Worm (Caenorhabditis elegans) whole organism, L4 larva: Measurements from ENCODE around the gene wrt-7.

ENCODE experiments used
- D1046.2 ChIP-seq: fragments of 200-800 bp; sonication (Bioruptor generic); IDR thresholded peaks from 2 replicates; pipeline ENCODE4 v1.3.6; 2022; ENCODE audit warnings: missing genetic modification characterization, missing compliant biosample characterization
- F26F4.8 ChIP-seq: fragments of 200-800 bp; sonication (Bioruptor generic); conservative IDR thresholded peaks from 2 replicates; pipeline ENCODE4 v1.3.6; 2022; ENCODE audit warnings: missing genetic modification characterization, missing compliant biosample characterization
- F44E2.7 ChIP-seq: fragments of 200-800 bp; sonication (Bioruptor generic); IDR thresholded peaks from 2 replicates; pipeline ENCODE4 v2.1.2; 2022; ENCODE audit warnings: missing genetic modification characterization, missing compliant biosample characterization
- T20F7.1 ChIP-seq: fragments of 200-800 bp; sonication (Bioruptor generic); optimal IDR thresholded peaks from 2 replicates; lab custom pipeline; 2018; ENCODE audit warnings: mild to moderate bottlenecking, missing genetic modification characterization, missing compliant biosample characterization
- Y48G9A.11 ChIP-seq: fragments of 200-800 bp; sonication (Bioruptor generic); IDR thresholded peaks from 2 replicates; pipeline ENCODE4 v1.3.6; 2022; ENCODE audit warnings: missing genetic modification reagents, missing genetic modification characterization, missing compliant biosample characterization
- Y5F2A.4 ChIP-seq: fragments of 200-800 bp; sonication (Bioruptor generic); optimal IDR thresholded peaks from 2 replicates; lab custom pipeline; 2018; ENCODE audit warnings: mild to moderate bottlenecking, missing genetic modification characterization, missing compliant biosample characterization
- ZK546.5 ChIP-seq, 2 experiments: sonication (generic microtip); optimal IDR thresholded peaks; 2 replicates each; lab custom pipeline; 2017; ENCODE audit warnings: missing biosample characterization in 2 of 2, missing genetic modification characterization in 2 of 2
- aha-1 ChIP-seq: fragments of 150-350 bp; peaks from one replicate; lab custom pipeline; 2014; ENCODE audit warnings: missing biosample characterization, missing genetic modification characterization
- aly-2 ChIP-seq: sonication (generic microtip); optimal IDR thresholded peaks from 2 replicates; lab custom pipeline; 2018; ENCODE audit warnings: missing biosample characterization, missing genetic modification characterization
- ama-1 ChIP-seq: fragments of 150-350 bp; optimal IDR thresholded peaks from 2 replicates; lab custom pipeline; 2014; ENCODE audit warnings: inconsistent platforms, mixed read lengths
- ceh-20 ChIP-seq: fragments of 200-800 bp; sonication (Bioruptor generic); IDR thresholded peaks from 2 replicates; pipeline ENCODE4 v1.3.6; 2022; ENCODE audit warnings: missing genetic modification reagents, missing genetic modification characterization, missing compliant biosample characterization
- ceh-82 ChIP-seq: sonication (generic microtip); optimal IDR thresholded peaks from 2 replicates; lab custom pipeline; 2017; ENCODE audit warnings: missing biosample characterization, missing genetic modification characterization
- cey-2 ChIP-seq: sonication (generic microtip); optimal IDR thresholded peaks from 3 replicates; lab custom pipeline; 2017; ENCODE audit warnings: missing genetic modification characterization, mild to moderate bottlenecking, missing compliant biosample characterization, antibody characterized with exemption, borderline replicate concordance; ENCODE audit not compliant: insufficient read depth
- daf-12 ChIP-seq: fragments of 150-350 bp; optimal IDR thresholded peaks from 2 replicates; lab custom pipeline; 2014; ENCODE audit warnings: missing biosample characterization, missing genetic modification reagents, missing genetic modification characterization
- daf-19 ChIP-seq: fragments of 200-800 bp; sonication (Bioruptor generic); conservative IDR thresholded peaks from 2 replicates; pipeline ENCODE4 v1.3.6; 2022; ENCODE audit warnings: missing genetic modification characterization, missing compliant biosample characterization
- dmd-6 ChIP-seq: fragments of 200-800 bp; sonication (Bioruptor generic); IDR thresholded peaks from 2 replicates; pipeline ENCODE4 v1.3.6; 2022; ENCODE audit warnings: missing genetic modification reagents, missing genetic modification characterization, missing compliant biosample characterization
- dpl-1 ChIP-seq: fragments of 150-350 bp; optimal IDR thresholded peaks from 2 replicates; lab custom pipeline; 2014; ENCODE audit warnings: missing biosample characterization, missing genetic modification reagents, missing genetic modification characterization
- duxl-1 ChIP-seq: sonication (generic microtip); optimal IDR thresholded peaks from 2 replicates; lab custom pipeline; 2016; ENCODE audit warnings: mild to moderate bottlenecking, missing genetic modification characterization, moderate library complexity, missing compliant biosample characterization; ENCODE audit not compliant: poor library complexity
- egl-27 ChIP-seq: sonication (generic microtip); optimal IDR thresholded peaks from 3 replicates; lab custom pipeline; 2017; ENCODE audit warnings: missing biosample characterization, missing genetic modification reagents, missing genetic modification characterization
- fkh-10 ChIP-seq: fragments of 150-350 bp; optimal IDR thresholded peaks from 2 replicates; lab custom pipeline; 2014; ENCODE audit warnings: missing biosample characterization, missing genetic modification reagents, missing genetic modification characterization
- fos-1 ChIP-seq: fragments of 150-350 bp; optimal IDR thresholded peaks from 2 replicates; lab custom pipeline; 2014; ENCODE audit warnings: missing biosample characterization, missing genetic modification characterization
- hif-1 ChIP-seq, 2 experiments: sonication (generic microtip); optimal IDR thresholded peaks; 2 replicates each; lab custom pipeline; 2016 to 2017; ENCODE audit warnings: missing compliant biosample characterization in 2 of 2, missing genetic modification characterization in 2 of 2, missing genetic modification reagents in 2 of 2, missing genotype in 2 of 2, mild to moderate bottlenecking in 1 of 2
- hlh-11 ChIP-seq: fragments of 200-800 bp; sonication (Bioruptor generic); optimal IDR thresholded peaks from 2 replicates; lab custom pipeline; 2018; ENCODE audit warnings: mild to moderate bottlenecking, missing genetic modification characterization, missing compliant biosample characterization
- hmg-1.1 ChIP-seq: fragments of 200-800 bp; sonication (Bioruptor generic); IDR thresholded peaks from 2 replicates; pipeline ENCODE4 v1.3.6; 2022; ENCODE audit warnings: missing genetic modification reagents, missing genetic modification characterization, missing compliant biosample characterization
- lin-1 ChIP-seq: fragments of 200-800 bp; sonication (Bioruptor generic); IDR thresholded peaks from 2 replicates; pipeline ENCODE4 v1.3.6; 2022; ENCODE audit warnings: missing genetic modification reagents, missing genetic modification characterization, missing compliant biosample characterization
- lin-15B ChIP-seq: fragments of 150-350 bp; sonication (generic microtip); optimal IDR thresholded peaks from 3 replicates; lab custom pipeline; 2014; ENCODE audit warnings: missing biosample characterization, missing genetic modification characterization
- lin-29 ChIP-seq: fragments of 200-800 bp; sonication (Bioruptor generic); IDR thresholded peaks from 2 replicates; pipeline ENCODE4 v1.3.6; 2022; ENCODE audit warnings: missing genetic modification reagents, missing genetic modification characterization, missing compliant biosample characterization
- lin-38 ChIP-seq: fragments of 200-800 bp; sonication (Bioruptor generic); IDR thresholded peaks from 2 replicates; pipeline ENCODE4 v1.3.6; 2022; ENCODE audit warnings: missing genetic modification reagents, missing genetic modification characterization, missing compliant biosample characterization
- lin-39 ChIP-seq: fragments of 150-350 bp; optimal IDR thresholded peaks from 2 replicates; lab custom pipeline; 2014; ENCODE audit warnings: missing biosample characterization, missing genetic modification reagents, missing genetic modification characterization
- madf-5 ChIP-seq, 2 experiments: fragments of 200-800 bp; sonication (Bioruptor generic); IDR thresholded peaks; 2 replicates each; pipeline ENCODE4 v1.3.6; 2022; ENCODE audit warnings: missing compliant biosample characterization in 2 of 2, missing genetic modification characterization in 2 of 2
- madf-9 ChIP-seq: fragments of 200-800 bp; sonication (Bioruptor generic); conservative IDR thresholded peaks from 2 replicates; pipeline ENCODE4 v1.3.6; 2022; ENCODE audit warnings: missing genetic modification reagents, missing genetic modification characterization, missing compliant biosample characterization
- mdl-1 ChIP-seq, 2 experiments: fragments of 150-350 bp in 1 of 2; sonication (generic microtip) in 1 of 2; optimal IDR thresholded peaks; 2 replicates each; lab custom pipeline; 2014 to 2017; ENCODE audit warnings: missing biosample characterization in 2 of 2, missing genetic modification characterization in 2 of 2
- mdt-29 ChIP-seq: fragments of 200-800 bp; sonication (Bioruptor generic); IDR thresholded peaks from 2 replicates; pipeline ENCODE4 v1.3.6; 2022; ENCODE audit warnings: missing genetic modification reagents, missing genetic modification characterization, missing compliant biosample characterization
- mes-2 ChIP-seq: sonication (generic microtip); optimal IDR thresholded peaks from 2 replicates; lab custom pipeline; 2016; ENCODE audit warnings: missing genotype, mild to moderate bottlenecking, missing genetic modification characterization, missing compliant biosample characterization; ENCODE audit not compliant: poor library complexity, severe bottlenecking
- nhr-10 ChIP-seq: fragments of 150-350 bp; optimal IDR thresholded peaks from 2 replicates; lab custom pipeline; 2014; ENCODE audit warnings: missing biosample characterization, missing genetic modification characterization
- nhr-102 ChIP-seq: sonication (generic microtip); optimal IDR thresholded peaks from 2 replicates; lab custom pipeline; 2016; ENCODE audit warnings: mild to moderate bottlenecking, missing genetic modification characterization, moderate library complexity, missing compliant biosample characterization
- nhr-11 ChIP-seq: fragments of 150-350 bp; optimal IDR thresholded peaks from 2 replicates; lab custom pipeline; 2014; ENCODE audit warnings: missing biosample characterization, missing genetic modification characterization
- nhr-25 ChIP-seq: sonication (generic microtip); optimal IDR thresholded peaks from 2 replicates; lab custom pipeline; 2017; ENCODE audit warnings: missing genetic modification characterization, mild to moderate bottlenecking, missing compliant biosample characterization, antibody characterized with exemption, moderate library complexity, borderline replicate concordance; ENCODE audit not compliant: insufficient read depth
- nhr-48 ChIP-seq: sonication (generic microtip); optimal IDR thresholded peaks from 2 replicates; lab custom pipeline; 2016; ENCODE audit warnings: mild to moderate bottlenecking, missing genetic modification characterization, missing compliant biosample characterization
- nhr-76 ChIP-seq: fragments of 150-350 bp; optimal IDR thresholded peaks from 2 replicates; lab custom pipeline; 2014; ENCODE audit warnings: missing biosample characterization, missing genetic modification characterization
- pha-4 ChIP-seq, 2 experiments: fragments of 150-350 bp in 1 of 2; fragments of 200-800 bp in 1 of 2; sonication (Bioruptor generic) in 1 of 2; IDR thresholded peaks in 1 of 2; optimal IDR thresholded peaks in 1 of 2; 2 replicates each; pipeline versions ENCODE4 v1.3.6 to Lab custom; 2014 to 2022; ENCODE audit warnings: missing genetic modification characterization in 2 of 2, missing genetic modification reagents in 2 of 2, missing biosample characterization in 1 of 2, missing compliant biosample characterization in 1 of 2
- pqm-1 ChIP-seq: sonication (generic microtip); optimal IDR thresholded peaks from 2 replicates; lab custom pipeline; 2017; ENCODE audit warnings: missing biosample characterization, missing genetic modification characterization
- rbr-2 ChIP-seq: sonication (generic microtip); optimal IDR thresholded peaks from 2 replicates; lab custom pipeline; 2016; ENCODE audit warnings: missing genotype, missing genetic modification characterization, missing compliant biosample characterization
- set-16 ChIP-seq: fragments of 200-800 bp; sonication (Bioruptor generic); IDR thresholded peaks from 2 replicates; pipeline ENCODE4 v1.3.6; 2022; ENCODE audit warnings: missing genetic modification reagents, missing genetic modification characterization, missing compliant biosample characterization
- skn-1 ChIP-seq: fragments of 150-350 bp; optimal IDR thresholded peaks from 2 replicates; lab custom pipeline; 2014; ENCODE audit warnings: missing biosample characterization, missing genetic modification characterization
- spr-1 ChIP-seq: sonication (generic microtip); optimal IDR thresholded peaks from 2 replicates; lab custom pipeline; 2016; ENCODE audit warnings: mild to moderate bottlenecking, missing genetic modification characterization, missing compliant biosample characterization
- tra-1 ChIP-seq: fragments of 200-800 bp; sonication (Bioruptor generic); IDR thresholded peaks from 2 replicates; pipeline ENCODE4 v1.3.6; 2022; ENCODE audit warnings: missing genetic modification reagents, missing genetic modification characterization, missing compliant biosample characterization
- unc-130 ChIP-seq: sonication (generic microtip); optimal IDR thresholded peaks from 2 replicates; lab custom pipeline; 2016; ENCODE audit warnings: missing genetic modification reagents, missing genetic modification characterization, missing compliant biosample characterization
- vab-7 ChIP-seq: fragments of 200-800 bp; sonication (Bioruptor generic); IDR thresholded peaks from 2 replicates; pipeline ENCODE4 v1.3.6; 2022; ENCODE audit warnings: missing genetic modification reagents, missing genetic modification characterization, missing compliant biosample characterization
- zfp-2 ChIP-seq: sonication (generic microtip); optimal IDR thresholded peaks from 2 replicates; lab custom pipeline; 2016; ENCODE audit warnings: mild to moderate bottlenecking, missing genetic modification characterization, missing compliant biosample characterization
- zip-2 ChIP-seq: fragments of 150-350 bp; optimal IDR thresholded peaks from 2 replicates; lab custom pipeline; 2014; ENCODE audit warnings: missing biosample characterization, missing genetic modification characterization
- ztf-11 ChIP-seq: fragments of 150-350 bp; optimal IDR thresholded peaks from 2 replicates; lab custom pipeline; 2014; ENCODE audit warnings: missing biosample characterization, missing genetic modification characterization

wrt-7 gene

ce11 chrV:15354648-15355047 is 17.3 kb upstream of the wrt-7 start, which contains the start of gene C29F3.7 (continued):
- TF ChIP-seq spr-1 (tag; lab: Kevin White, UChicago) (no peak), D1046.2 (no peak), mdt-29 (GFP tag; lab: Robert Waterston, UW) (no peak), hmg-1.1 (GFP tag; lab: Robert Waterston, UW) (no peak), ZK546.5 (tag; optimal IDR thresholded peaks at IDR 0.05; lab: Kevin White, UChicago) (no peak), T20F7.1 (GFP tag; lab: Kevin White, UChicago) (peak; percentile 68), aha-1 (tag; lab: Kevin White, UChicago) (no peak), nhr-25 (tag; lab: Kevin White, UChicago) (no peak), lin-15B (tag; lab: Kevin White, UChicago) (no peak), vab-7 (GFP tag; lab: Robert Waterston, UW) (no peak), lin-1 (GFP tag; lab: Robert Waterston, UW) (no peak; the same call in 1 of the 2 replicates), ama-1 (lab: Kevin White, UChicago) (no peak), cey-2 (no peak), nhr-11 (tag; lab: Kevin White, UChicago) (no peak), ceh-20 (no peak), ceh-82 (no peak), lin-38 (GFP tag; lab: Robert Waterston, UW) (no peak), Y5F2A.4 (no peak), dpl-1 (GFP tag; lab: Kevin White, UChicago) (no peak), skn-1 (tag; lab: Kevin White, UChicago) (no peak), daf-19 (no peak), set-16 (GFP tag; lab: Robert Waterston, UW) (no peak), hlh-11 (tag; lab: Kevin White, UChicago) (peak; percentile 85), egl-27 (tag; lab: Kevin White, UChicago) (no peak), daf-12 (tag; lab: Kevin White, UChicago) (no peak), fkh-10 (no peak), nhr-48 (tag; lab: Kevin White, UChicago) (peak; percentile 91), F44E2.7 (no peak), rbr-2 (tag; lab: Kevin White, UChicago) (no peak), mes-2 (no peak), nhr-102 (tag; lab: Kevin White, UChicago) (no peak), mdl-1 (tag; optimal IDR thresholded peaks at IDR 0.05; lab: Kevin White, UChicago) (peak in 1 of 2 experiments; percentile 77), madf-9 (no peak), fos-1 (no peak), lin-29 (GFP tag; lab: Robert Waterston, UW) (no peak), zfp-2 (tag; lab: Kevin White, UChicago) (no peak), nhr-76 (tag; lab: Kevin White, UChicago) (no peak), Y48G9A.11 (GFP tag; lab: Robert Waterston, UW) (no peak), F26F4.8 (GFP tag; lab: Robert Waterston, UW) (no peak), zip-2 (tag; lab: Kevin White, UChicago) (no peak), madf-5 (GFP tag; IDR thresholded peaks at IDR 0.05; lab: Robert Waterston, UW) (no peak), pha-4 (GFP tag; IDR thresholded peaks at IDR 0.05; lab: Robert Waterston, UW) (no peak), pha-4 (tag; optimal IDR thresholded peaks at IDR 0.05; lab: Kevin White, UChicago) (no peak), pqm-1 (tag; lab: Kevin White, UChicago) (peak; percentile 72), unc-130 (GFP tag; lab: Kevin White, UChicago) (no peak), aly-2 (tag; lab: Kevin White, UChicago) (no peak), tra-1 (GFP tag; lab: Robert Waterston, UW) (no peak), lin-39 (no peak), duxl-1 (tag; lab: Kevin White, UChicago) (no peak), hif-1 (tag; optimal IDR thresholded peaks at IDR 0.05; lab: Kevin White, UChicago) (peak in 1 of 2 experiments; percentile 58), nhr-10 (tag; lab: Kevin White, UChicago) (no peak), dmd-6 (GFP tag; lab: Robert Waterston, UW) (peak; percentile 99), ztf-11 (tag; lab: Kevin White, UChicago) (no peak)
